Fruit fly (Drosophila melanogaster) whole organism, embryonic: Measurements from ENCODE around the gene Hip1.

ENCODE experiments used
- B-H1 ChIP-seq: fragments of 200-800 bp; sonication (Bioruptor generic); IDR thresholded peaks from 3 replicates; pipeline ENCODE4 v1.3.6; 2022; ENCODE audit warnings: missing biosample characterization, missing genetic modification characterization
- Bgb ChIP-seq: fragments of 200-800 bp; sonication (Bioruptor generic); IDR thresholded peaks from 2 replicates; pipeline ENCODE4 v1.3.6; 2022; ENCODE audit warnings: missing biosample characterization, missing genetic modification characterization; ENCODE audit not compliant: partially characterized antibody
- CG10147 ChIP-seq: fragments of 200-800 bp; sonication (Bioruptor generic); optimal IDR thresholded peaks from 2 replicates; lab custom pipeline; 2019; ENCODE audit warnings: missing biosample characterization, mild to moderate bottlenecking, missing genetic modification characterization, moderate library complexity
- CG11560 ChIP-seq: fragments of 200-800 bp; sonication (Bioruptor generic); IDR thresholded peaks from 3 replicates; pipeline ENCODE4 v1.3.6; 2022; ENCODE audit warnings: missing biosample characterization, missing genetic modification characterization
- CG1233 ChIP-seq: fragments of 200-800 bp; sonication (Bioruptor generic); optimal IDR thresholded peaks from 4 replicates; lab custom pipeline; 2018; ENCODE audit warnings: missing biosample characterization, mild to moderate bottlenecking, missing genetic modification characterization
- CG13123 ChIP-seq: fragments of 200-800 bp; sonication (Bioruptor generic); optimal IDR thresholded peaks from 2 replicates; lab custom pipeline; 2016; ENCODE audit warnings: missing biosample characterization, missing genetic modification characterization
- CG14014 ChIP-seq: fragments of 200-800 bp; sonication (Bioruptor generic); IDR thresholded peaks from 2 replicates; pipeline ENCODE4 v1.3.6; 2022; ENCODE audit warnings: missing biosample characterization, missing genetic modification characterization
- CG15011 ChIP-seq: fragments of 200-800 bp; sonication (Bioruptor generic); optimal IDR thresholded peaks from 3 replicates; lab custom pipeline; 2018; ENCODE audit warnings: missing biosample characterization, mild to moderate bottlenecking, missing genetic modification characterization
- CG1602 ChIP-seq: fragments of 200-800 bp; sonication (Bioruptor generic); optimal IDR thresholded peaks from 3 replicates; lab custom pipeline; 2016; ENCODE audit warnings: missing biosample characterization, missing genetic modification characterization
- CG16813 ChIP-seq: fragments of 200-800 bp; sonication (Bioruptor generic); IDR thresholded peaks from 3 replicates; pipeline ENCODE4 v1.3.6; 2022; ENCODE audit warnings: missing biosample characterization, missing genetic modification characterization; ENCODE audit not compliant: partially characterized antibody
- CG16815 ChIP-seq: fragments of 200-800 bp; sonication (Bioruptor generic); optimal IDR thresholded peaks from 3 replicates; lab custom pipeline; 2017; ENCODE audit warnings: missing biosample characterization, mild to moderate bottlenecking, missing genetic modification characterization
- CG17568 ChIP-seq: fragments of 200-800 bp; sonication (Bioruptor generic); optimal IDR thresholded peaks from 2 replicates; lab custom pipeline; 2018; ENCODE audit warnings: missing biosample characterization, mild to moderate bottlenecking, missing genetic modification characterization, moderate library complexity
- CG17829 ChIP-seq: fragments of 200-800 bp; optimal IDR thresholded peaks from 2 replicates; lab custom pipeline; 2019; ENCODE audit warnings: missing biosample characterization, mild to moderate bottlenecking, missing genetic modification characterization, moderate library complexity
- CG17912 ChIP-seq: fragments of 200-800 bp; sonication (Bioruptor generic); optimal IDR thresholded peaks from 2 replicates; lab custom pipeline; 2018; ENCODE audit warnings: missing biosample characterization, mild to moderate bottlenecking, missing genetic modification characterization
- CG18262 ChIP-seq: fragments of 200-800 bp; optimal IDR thresholded peaks from 3 replicates; lab custom pipeline; 2019; ENCODE audit warnings: missing biosample characterization, mild to moderate bottlenecking, missing genetic modification characterization, moderate library complexity
- CG18764 ChIP-seq: fragments of 200-800 bp; sonication (Bioruptor generic); optimal IDR thresholded peaks from 3 replicates; lab custom pipeline; 2016; ENCODE audit warnings: missing biosample characterization, missing genetic modification characterization
- CG34224 ChIP-seq: fragments of 200-800 bp; sonication (Bioruptor generic); IDR thresholded peaks from 3 replicates; pipeline ENCODE4 v1.3.6; 2022; ENCODE audit warnings: missing biosample characterization, missing genetic modification characterization; ENCODE audit not compliant: partially characterized antibody
- CG34422 ChIP-seq: fragments of 200-800 bp; sonication (Bioruptor generic); IDR thresholded peaks from 3 replicates; pipeline ENCODE4 v1.3.6; 2022; ENCODE audit warnings: missing biosample characterization, missing genetic modification characterization
- CG4328 ChIP-seq: fragments of 200-800 bp; sonication (Bioruptor generic); optimal IDR thresholded peaks from 3 replicates; lab custom pipeline; 2017; ENCODE audit warnings: missing biosample characterization, missing genetic modification reagents, missing genetic modification characterization
- CG8944 ChIP-seq: fragments of 200-800 bp; sonication (Bioruptor generic); optimal IDR thresholded peaks from 3 replicates; lab custom pipeline; 2016; ENCODE audit warnings: missing biosample characterization, missing genetic modification characterization
- CHES-1-like ChIP-seq: fragments of 200-800 bp; sonication (Bioruptor generic); optimal IDR thresholded peaks from 2 replicates; lab custom pipeline; 2016; ENCODE audit warnings: missing biosample characterization, missing genetic modification characterization
- Chrac-16 ChIP-seq: fragments of 200-800 bp; sonication (Bioruptor generic); optimal IDR thresholded peaks from 3 replicates; lab custom pipeline; 2016; ENCODE audit warnings: missing biosample characterization, missing genetic modification characterization
- Dll ChIP-seq: fragments of 200-800 bp; sonication (Bioruptor generic); IDR thresholded peaks from 4 replicates; pipeline ENCODE4 v1.3.6; 2022; ENCODE audit warnings: missing biosample characterization, missing genetic modification characterization; ENCODE audit not compliant: partially characterized antibody
- Dp ChIP-seq: fragments of 200-800 bp; sonication (Bioruptor generic); optimal IDR thresholded peaks from 2 replicates; lab custom pipeline; 2018; ENCODE audit warnings: missing biosample characterization, mild to moderate bottlenecking, missing genetic modification characterization, moderate library complexity
- E2f2 ChIP-seq: fragments of 200-800 bp; sonication (Bioruptor generic); IDR thresholded peaks from 2 replicates; pipeline ENCODE4 v1.3.6; 2022; ENCODE audit warnings: missing biosample characterization, missing genetic modification characterization
- ERR ChIP-seq: fragments of 200-800 bp; sonication (Bioruptor generic); optimal IDR thresholded peaks from 2 replicates; lab custom pipeline; 2016; ENCODE audit warnings: missing biosample characterization, missing genetic modification characterization
- Eip74EF ChIP-seq, 2 experiments: fragments of 200-800 bp in 1 of 2; fragments of >200 bp in 1 of 2; sonication (Bioruptor generic) in 1 of 2; optimal IDR thresholded peaks; 2 replicates each; lab custom pipeline; 2017 to 2019; ENCODE audit warnings: missing biosample characterization in 2 of 2, missing genetic modification characterization in 2 of 2, mild to moderate bottlenecking in 1 of 2, moderate library complexity in 1 of 2
- Elba2 ChIP-seq: fragments of 200-800 bp; sonication (Bioruptor generic); optimal IDR thresholded peaks from 3 replicates; lab custom pipeline; 2016; ENCODE audit warnings: missing biosample characterization, missing genetic modification characterization
- HLH4C ChIP-seq: fragments of 200-800 bp; sonication (Bioruptor generic); IDR thresholded peaks from 3 replicates; pipeline ENCODE4 v1.3.6; 2022; ENCODE audit warnings: missing biosample characterization, missing genetic modification characterization; ENCODE audit not compliant: partially characterized antibody
- Scr ChIP-seq: fragments of 200-800 bp; sonication (Bioruptor generic); IDR thresholded peaks from 2 replicates; pipeline ENCODE4 v1.3.6; 2022; ENCODE audit warnings: missing biosample characterization, missing genetic modification characterization; ENCODE audit not compliant: partially characterized antibody
- Side ChIP-seq: fragments of 200-800 bp; sonication (Bioruptor generic); optimal IDR thresholded peaks from 2 replicates; lab custom pipeline; 2016; ENCODE audit warnings: missing biosample characterization, missing genetic modification characterization
- Spps ChIP-seq: fragments of 200-800 bp; sonication (Bioruptor generic); optimal IDR thresholded peaks from 2 replicates; lab custom pipeline; 2018; ENCODE audit warnings: missing biosample characterization, mild to moderate bottlenecking, missing genetic modification characterization
- Sry-δ ChIP-seq: fragments of 200-800 bp; sonication (Bioruptor generic); optimal IDR thresholded peaks from 2 replicates; lab custom pipeline; 2016; ENCODE audit warnings: missing biosample characterization, missing genetic modification characterization
- Ssrp ChIP-seq: fragments of 200-800 bp; sonication (Bioruptor generic); optimal IDR thresholded peaks from 2 replicates; lab custom pipeline; 2018; ENCODE audit warnings: missing biosample characterization, mild to moderate bottlenecking, missing genetic modification characterization, moderate library complexity
- btn ChIP-seq: fragments of 200-800 bp; sonication (Bioruptor generic); optimal IDR thresholded peaks from 2 replicates; lab custom pipeline; 2016; ENCODE audit warnings: missing biosample characterization, missing genetic modification characterization
- dan ChIP-seq: fragments of 200-800 bp; sonication (Bioruptor generic); IDR thresholded peaks from 2 replicates; pipeline ENCODE4 v1.3.6; 2022; ENCODE audit warnings: missing biosample characterization, missing genetic modification characterization
- emc ChIP-seq: fragments of 200-800 bp; sonication (Bioruptor generic); optimal IDR thresholded peaks from 2 replicates; lab custom pipeline; 2016; ENCODE audit warnings: missing biosample characterization, missing genetic modification characterization
- esg ChIP-seq: fragments of 200-800 bp; sonication (Bioruptor generic); conservative IDR thresholded peaks from 2 replicates; pipeline ENCODE4 v1.3.6; 2022; ENCODE audit warnings: missing biosample characterization, missing genetic modification characterization
- gsb-n ChIP-seq: fragments of 200-800 bp; sonication (Bioruptor generic); optimal IDR thresholded peaks from 3 replicates; lab custom pipeline; 2018; ENCODE audit warnings: missing biosample characterization, mild to moderate bottlenecking, missing genetic modification characterization
- gt ChIP-seq: fragments of 200-800 bp; sonication (Bioruptor generic); IDR thresholded peaks from 2 replicates; pipeline ENCODE4 v1.3.6; 2022; ENCODE audit warnings: missing biosample characterization, missing genetic modification characterization
- hbn ChIP-seq: fragments of 200-800 bp; sonication (Bioruptor generic); IDR thresholded peaks from 2 replicates; pipeline ENCODE4 v1.3.6; 2022; ENCODE audit warnings: missing biosample characterization, missing genetic modification characterization; ENCODE audit not compliant: partially characterized antibody
- hkb ChIP-seq, 2 experiments: fragments of 200-800 bp in 1 of 2; fragments of >200 bp in 1 of 2; sonication (Bioruptor generic) in 1 of 2; IDR thresholded peaks in 1 of 2; optimal IDR thresholded peaks in 1 of 2; 2 replicates each; pipeline versions ENCODE4 v1.3.6 to Lab custom; 2017 to 2022; ENCODE audit warnings: missing biosample characterization in 1 of 2, missing genetic modification characterization in 1 of 2
- hth ChIP-seq: fragments of >200 bp; optimal IDR thresholded peaks from 2 replicates; lab custom pipeline; 2017; ENCODE audit warnings: inconsistent platforms
- inv ChIP-seq: fragments of 200-800 bp; sonication (Bioruptor generic); IDR thresholded peaks from 2 replicates; pipeline ENCODE4 v1.3.6; 2022; ENCODE audit warnings: missing biosample characterization, missing genetic modification characterization; ENCODE audit not compliant: partially characterized antibody
- sqz ChIP-seq: fragments of 200-800 bp; sonication (Bioruptor generic); optimal IDR thresholded peaks from 3 replicates; lab custom pipeline; 2018; ENCODE audit warnings: missing biosample characterization, mild to moderate bottlenecking, missing genetic modification characterization
- unc-4 ChIP-seq: fragments of 200-800 bp; sonication (Bioruptor generic); IDR thresholded peaks from 2 replicates; pipeline ENCODE4 v1.3.6; 2022; ENCODE audit warnings: missing biosample characterization, missing genetic modification characterization; ENCODE audit not compliant: partially characterized antibody
- vnd ChIP-seq: fragments of 200-800 bp; sonication (Bioruptor generic); IDR thresholded peaks from 3 replicates; pipeline ENCODE4 v1.3.6; 2022; ENCODE audit warnings: missing biosample characterization, missing genetic modification characterization; ENCODE audit not compliant: partially characterized antibody
- wdn ChIP-seq: fragments of 200-800 bp; sonication (Bioruptor generic); IDR thresholded peaks from 2 replicates; pipeline ENCODE4 v1.3.6; 2022; ENCODE audit warnings: missing biosample characterization, missing genetic modification characterization
- zfh2 ChIP-seq: fragments of 200-800 bp; sonication (Bioruptor generic); optimal IDR thresholded peaks from 2 replicates; lab custom pipeline; 2016; ENCODE audit warnings: missing biosample characterization, missing genetic modification characterization

Gene Hip1

dm6 chr3L:12741608-12742007, 31.8 kb downstream of the Hip1 start, which contains the start of gene CG32112 (continued):
- peak; percentile 10 for TF ChIP-seq CG18262 (tag; lab: Kevin White, UChicago)
- TF ChIP-seq CG17829 = peak; percentile 3
- peak; percentile 5 for TF ChIP-seq CG13123 (GFP tag; lab: Kevin White, UChicago)
- no peak for TF ChIP-seq CG16815 (GFP tag; lab: Kevin White, UChicago)
- TF ChIP-seq Ssrp = no peak
- peak; percentile 82 for TF ChIP-seq Scr (GFP tag; lab: Robert Waterston, UW)
- no peak for TF ChIP-seq gsb-n
- peak; percentile 36 for TF ChIP-seq CG18764
- peak; percentile 68 for TF ChIP-seq Dp (GFP tag; lab: Kevin White, UChicago)
- TF ChIP-seq Bgb = peak; percentile 70
- no peak for TF ChIP-seq CG8944
- no peak for TF ChIP-seq emc
- TF ChIP-seq CG34422 = peak; percentile 59; the same call in 1 of the 3 replicates
- no peak for TF ChIP-seq Spps (tag; lab: Kevin White, UChicago)
- no peak for TF ChIP-seq dan (GFP tag; lab: Robert Waterston, UW)
- TF ChIP-seq btn (GFP tag; lab: Kevin White, UChicago) = no peak
- peak; percentile 13 for TF ChIP-seq zfh2
- peak; percentile 72 for TF ChIP-seq E2f2 (GFP tag; lab: Robert Waterston, UW)
- peak; percentile 87 for TF ChIP-seq Dll (GFP tag; lab: Robert Waterston, UW)
- no peak for TF ChIP-seq Elba2 (GFP tag; lab: Kevin White, UChicago)
- TF ChIP-seq CG34224 (GFP tag; lab: Robert Waterston, UW) = peak; percentile 76
- TF ChIP-seq CHES-1-like (GFP tag; lab: Kevin White, UChicago) = peak; percentile 19
- peak; percentile 20 for TF ChIP-seq Chrac-16 (GFP tag; lab: Kevin White, UChicago)
- TF ChIP-seq vnd = peak; percentile 45; the same call in 1 of the 3 replicates
- TF ChIP-seq HLH4C (GFP tag; lab: Robert Waterston, UW) = peak; percentile 74
- no peak for TF ChIP-seq B-H1 (GFP tag; lab: Robert Waterston, UW)
- TF ChIP-seq sqz (GFP tag; lab: Kevin White, UChicago) = no peak
- TF ChIP-seq CG17912 (GFP tag; lab: Kevin White, UChicago) = no peak
- no peak for TF ChIP-seq hkb (optimal IDR thresholded peaks at IDR 0.05; lab: Kevin White, UChicago)
- TF ChIP-seq hkb (GFP tag; IDR thresholded peaks at IDR 0.05; lab: Robert Waterston, UW) = no peak
- peak; percentile 60 for TF ChIP-seq CG16813
- TF ChIP-seq CG1233 (GFP tag; lab: Kevin White, UChicago) = no peak
- TF ChIP-seq, all 482 proteins: peak for 71

- TF ChIP-seq CG14014 (GFP tag; lab: Robert Waterston, UW) = no peak
- no peak for TF ChIP-seq hbn (GFP tag; lab: Robert Waterston, UW)
- no peak for TF ChIP-seq hth (lab: Kevin White, UChicago)
- peak in 1 of 2 experiments; percentile 92 for TF ChIP-seq Eip74EF (GFP tag; optimal IDR thresholded peaks at IDR 0.05; lab: Kevin White, UChicago)
- no peak for TF ChIP-seq gt (GFP tag; lab: Robert Waterston, UW)
Observed at dm6 chr3L:12735707-12736106, 37.7 kb downstream of the Hip1 start.

DNA sequence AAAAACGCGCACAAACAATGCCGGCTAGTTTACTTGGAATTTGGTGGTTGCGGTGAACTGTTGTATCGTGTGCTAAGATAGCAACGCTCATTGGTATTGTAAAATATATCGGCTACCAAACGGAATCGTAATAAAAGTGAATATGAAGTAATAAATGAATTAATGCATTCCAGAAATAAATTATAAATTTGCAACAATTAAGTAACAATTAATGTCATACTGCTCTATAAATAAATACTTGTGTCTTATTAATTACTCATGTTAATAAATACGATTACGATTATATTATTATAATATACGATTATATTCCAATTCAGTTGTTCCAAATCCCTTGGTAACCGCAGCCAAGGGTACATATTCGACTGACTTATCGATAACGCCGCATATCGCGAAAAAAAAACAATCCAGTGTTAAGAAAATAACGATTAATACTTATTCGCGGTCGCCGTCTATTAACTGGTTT, 38.8 kb downstream of the Hip1 start, which contains the start of the genes SmD1 and Ptp69D:
Gene SmD1, minus strand, starts transcription at position 62 of the 463 bp plus-strand sequence.
Gene Ptp69D, plus strand, starts transcription at position 396 of the 463 bp plus-strand sequence.
- TF ChIP-seq CG8944 (no peak), Side (GFP tag; lab: Kevin White, UChicago) (no peak), wdn (no peak), CG4328 (no peak), ERR (GFP tag; lab: Kevin White, UChicago) (no peak), CG15011 (GFP tag; lab: Kevin White, UChicago) (no peak), Dp (GFP tag; lab: Kevin White, UChicago) (peak; percentile 12), Sry-δ (GFP tag; lab: Kevin White, UChicago) (peak; percentile 45), CG11560 (tag; lab: Robert Waterston, UW) (peak; percentile 88; the same call in 2 of the 3 replicates), unc-4 (GFP tag; lab: Robert Waterston, UW) (peak; percentile 77), CG17568 (GFP tag; lab: Kevin White, UChicago) (no peak), CG1602 (GFP tag; lab: Kevin White, UChicago) (no peak), esg (GFP tag; lab: Robert Waterston, UW) (no peak), CG10147 (peak; percentile 22), inv (GFP tag; lab: Robert Waterston, UW) (peak; percentile 82)
